Fruit fly (Drosophila melanogaster) whole organism, embryonic: ENCODE results near the gene topi.

Experiments used
- Adf1 ChIP-seq: fragments of 200-800 bp; sonication (Bioruptor generic); IDR thresholded peaks from 2 replicates; pipeline ENCODE4 v1.3.6; 2022; ENCODE audit warnings: missing biosample characterization, missing genetic modification characterization
- Asciz ChIP-seq: fragments of 200-800 bp; sonication (Bioruptor generic); optimal IDR thresholded peaks from 2 replicates; lab custom pipeline; 2017; ENCODE audit warnings: missing biosample characterization, mild to moderate bottlenecking, missing genetic modification characterization, missing genetic modification reagents
- BtbVII ChIP-seq: fragments of 200-800 bp; sonication (Bioruptor generic); optimal IDR thresholded peaks from 3 replicates; lab custom pipeline; 2017; ENCODE audit warnings: missing biosample characterization, mild to moderate bottlenecking, missing genetic modification characterization
- CG10147 ChIP-seq: fragments of 200-800 bp; sonication (Bioruptor generic); optimal IDR thresholded peaks from 2 replicates; lab custom pipeline; 2019; ENCODE audit warnings: missing biosample characterization, mild to moderate bottlenecking, missing genetic modification characterization, moderate library complexity
- CG10959 ChIP-seq: fragments of 200-800 bp; sonication (Bioruptor generic); IDR thresholded peaks from 2 replicates; pipeline ENCODE4 v1.3.6; 2022; ENCODE audit warnings: missing biosample characterization, missing genetic modification characterization
- CG12104 ChIP-seq: fragments of 200-800 bp; sonication (Bioruptor generic); optimal IDR thresholded peaks from 3 replicates; lab custom pipeline; 2016; ENCODE audit warnings: missing biosample characterization, missing genetic modification characterization
- CG1233 ChIP-seq: fragments of 200-800 bp; sonication (Bioruptor generic); optimal IDR thresholded peaks from 4 replicates; lab custom pipeline; 2018; ENCODE audit warnings: missing biosample characterization, mild to moderate bottlenecking, missing genetic modification characterization
- CG13894 ChIP-seq: fragments of 200-800 bp; sonication (Bioruptor generic); optimal IDR thresholded peaks from 3 replicates; lab custom pipeline; 2018; ENCODE audit warnings: missing biosample characterization, mild to moderate bottlenecking, missing genetic modification characterization, moderate library complexity
- CG1529 ChIP-seq: fragments of 200-800 bp; sonication (Bioruptor generic); optimal IDR thresholded peaks from 3 replicates; lab custom pipeline; 2018; ENCODE audit warnings: missing biosample characterization, missing genetic modification characterization
- CG17568 ChIP-seq: fragments of 200-800 bp; sonication (Bioruptor generic); optimal IDR thresholded peaks from 2 replicates; lab custom pipeline; 2018; ENCODE audit warnings: missing biosample characterization, mild to moderate bottlenecking, missing genetic modification characterization, moderate library complexity
- CG18011 ChIP-seq: fragments of 200-800 bp; sonication (Bioruptor generic); optimal IDR thresholded peaks from 2 replicates; lab custom pipeline; 2017; ENCODE audit warnings: missing biosample characterization, missing genetic modification characterization, mild to moderate bottlenecking, moderate library complexity, missing genotype
- CG2120 ChIP-seq: fragments of 200-800 bp; sonication (Bioruptor generic); optimal IDR thresholded peaks from 3 replicates; lab custom pipeline; 2016; ENCODE audit warnings: missing biosample characterization, missing genetic modification characterization
- CG31441 ChIP-seq: fragments of 200-800 bp; sonication (Bioruptor generic); IDR thresholded peaks from 2 replicates; pipeline ENCODE4 v1.3.6; 2022; ENCODE audit warnings: missing biosample characterization, missing genetic modification characterization
- CG3407 ChIP-seq: fragments of 200-800 bp; sonication (Bioruptor generic); optimal IDR thresholded peaks from 2 replicates; lab custom pipeline; 2018; ENCODE audit warnings: missing biosample characterization, mild to moderate bottlenecking, missing genetic modification characterization
- CG3838 ChIP-seq: fragments of 200-800 bp; sonication (Bioruptor generic); optimal IDR thresholded peaks from 3 replicates; lab custom pipeline; 2016; ENCODE audit warnings: missing biosample characterization, missing genetic modification characterization
- CG4707 ChIP-seq: fragments of 200-800 bp; sonication (Bioruptor generic); optimal IDR thresholded peaks from 2 replicates; lab custom pipeline; 2018; ENCODE audit warnings: missing biosample characterization, mild to moderate bottlenecking, missing genetic modification characterization, moderate library complexity
- CG4730 ChIP-seq: fragments of 200-800 bp; sonication (Bioruptor generic); IDR thresholded peaks from 2 replicates; pipeline ENCODE4 v1.3.6; 2022; ENCODE audit warnings: missing biosample characterization, missing genetic modification characterization
- CG6654 ChIP-seq: fragments of 200-800 bp; sonication (Bioruptor generic); optimal IDR thresholded peaks from 2 replicates; lab custom pipeline; 2017; ENCODE audit warnings: missing biosample characterization, mild to moderate bottlenecking, missing genetic modification characterization
- CG6683 ChIP-seq: fragments of 200-800 bp; sonication (Bioruptor generic); optimal IDR thresholded peaks from 2 replicates; lab custom pipeline; 2017; ENCODE audit warnings: missing biosample characterization, mild to moderate bottlenecking, missing genetic modification characterization, missing genetic modification reagents
- CG7556 ChIP-seq: fragments of 200-800 bp; sonication (Bioruptor generic); optimal IDR thresholded peaks from 2 replicates; lab custom pipeline; 2017; ENCODE audit warnings: missing biosample characterization, mild to moderate bottlenecking, missing genetic modification characterization
- CG8359 ChIP-seq: fragments of 200-800 bp; sonication (Bioruptor generic); optimal IDR thresholded peaks from 2 replicates; lab custom pipeline; 2017; ENCODE audit warnings: missing biosample characterization, mild to moderate bottlenecking, missing genetic modification characterization, borderline replicate concordance
- CG9215 ChIP-seq: fragments of 200-800 bp; sonication (Bioruptor generic); IDR thresholded peaks from 2 replicates; pipeline ENCODE4 v1.3.6; 2022; ENCODE audit warnings: missing biosample characterization, missing genetic modification characterization
- CG9932 ChIP-seq: fragments of 200-800 bp; sonication (Bioruptor generic); IDR thresholded peaks from 2 replicates; pipeline ENCODE4 v1.3.6; 2022; ENCODE audit warnings: missing biosample characterization, missing genetic modification characterization
- CTCF ChIP-seq: fragments of 200-800 bp; sonication (Bioruptor generic); optimal IDR thresholded peaks from 2 replicates; lab custom pipeline; 2017; ENCODE audit warnings: missing biosample characterization, mild to moderate bottlenecking, missing genetic modification characterization, moderate library complexity
- Dip3 ChIP-seq: fragments of 200-800 bp; sonication (Bioruptor generic); optimal IDR thresholded peaks from 3 replicates; lab custom pipeline; 2016; ENCODE audit warnings: missing biosample characterization, missing genetic modification characterization
- Hand ChIP-seq: fragments of 200-800 bp; sonication (Bioruptor generic); optimal IDR thresholded peaks from 2 replicates; lab custom pipeline; 2017; ENCODE audit warnings: mild to moderate bottlenecking, missing biosample characterization, missing genetic modification reagents, missing genetic modification characterization
- Mad ChIP-seq: fragments of 200-800 bp; sonication (Bioruptor generic); optimal IDR thresholded peaks from 2 replicates; lab custom pipeline; 2016; ENCODE audit warnings: missing biosample characterization, missing genetic modification characterization
- Nf-YA ChIP-seq: fragments of 200-800 bp; sonication (Bioruptor generic); IDR thresholded peaks from 2 replicates; pipeline ENCODE4 v1.3.6; 2022; ENCODE audit warnings: missing biosample characterization, missing genetic modification characterization
- Nf-YC ChIP-seq: fragments of 200-800 bp; optimal IDR thresholded peaks from 3 replicates; lab custom pipeline; 2019; ENCODE audit warnings: missing biosample characterization, mild to moderate bottlenecking, missing genetic modification characterization, moderate library complexity
- Poxn ChIP-seq: fragments of 200-800 bp; sonication (Bioruptor generic); IDR thresholded peaks from 2 replicates; pipeline ENCODE4 v1.3.6; 2022; ENCODE audit warnings: missing biosample characterization, missing genetic modification characterization
- Side ChIP-seq: fragments of 200-800 bp; sonication (Bioruptor generic); optimal IDR thresholded peaks from 2 replicates; lab custom pipeline; 2016; ENCODE audit warnings: missing biosample characterization, missing genetic modification characterization
- Xrp1 ChIP-seq: fragments of 200-800 bp; sonication (Bioruptor generic); IDR thresholded peaks from 2 replicates; pipeline ENCODE4 v1.3.6; 2022; ENCODE audit warnings: missing biosample characterization, missing genetic modification characterization
- al ChIP-seq: fragments of 200-800 bp; sonication (Bioruptor generic); IDR thresholded peaks from 2 replicates; pipeline ENCODE4 v1.3.6; 2022; ENCODE audit warnings: missing biosample characterization, missing genetic modification characterization
- ara ChIP-seq: fragments of 200-800 bp; sonication (Bioruptor generic); IDR thresholded peaks from 2 replicates; pipeline ENCODE4 v1.3.6; 2022; ENCODE audit warnings: missing biosample characterization, missing genetic modification characterization
- ato ChIP-seq: fragments of 200-800 bp; sonication (Bioruptor generic); IDR thresholded peaks from 2 replicates; pipeline ENCODE4 v1.3.6; 2022; ENCODE audit warnings: missing biosample characterization, missing genetic modification characterization; ENCODE audit not compliant: partially characterized antibody
- bsh ChIP-seq, 2 experiments: fragments of 200-800 bp; sonication (Bioruptor generic); optimal IDR thresholded peaks; 2 replicates each; lab custom pipeline; 2017 to 2018; ENCODE audit warnings: mild to moderate bottlenecking in 2 of 2, missing biosample characterization in 2 of 2, missing genetic modification characterization in 2 of 2, moderate library complexity in 1 of 2
- cwo ChIP-seq: fragments of 200-800 bp; sonication (Bioruptor generic); optimal IDR thresholded peaks from 3 replicates; lab custom pipeline; 2017; ENCODE audit warnings: missing biosample characterization, missing genetic modification characterization, mild to moderate bottlenecking, moderate library complexity, missing genetic modification reagents
- dan ChIP-seq: fragments of 200-800 bp; sonication (Bioruptor generic); IDR thresholded peaks from 2 replicates; pipeline ENCODE4 v1.3.6; 2022; ENCODE audit warnings: missing biosample characterization, missing genetic modification characterization
- exex ChIP-seq: fragments of 200-800 bp; sonication (Bioruptor generic); optimal IDR thresholded peaks from 4 replicates; lab custom pipeline; 2018; ENCODE audit warnings: missing biosample characterization, mild to moderate bottlenecking, missing genetic modification characterization, moderate library complexity
- fd64A ChIP-seq: fragments of 200-800 bp; sonication (Bioruptor generic); optimal IDR thresholded peaks from 3 replicates; lab custom pipeline; 2018; ENCODE audit warnings: missing biosample characterization, mild to moderate bottlenecking, missing genetic modification characterization
- gfzf ChIP-seq: fragments of 200-800 bp; sonication (Bioruptor generic); optimal IDR thresholded peaks from 2 replicates; lab custom pipeline; 2016; ENCODE audit warnings: missing biosample characterization, mild to moderate bottlenecking, missing genetic modification characterization, moderate library complexity
- klu ChIP-seq: fragments of 200-800 bp; sonication (Bioruptor generic); IDR thresholded peaks from 2 replicates; pipeline ENCODE4 v1.3.6; 2022; ENCODE audit warnings: missing biosample characterization, missing genetic modification characterization
- lab ChIP-seq: fragments of 200-800 bp; sonication (Bioruptor generic); optimal IDR thresholded peaks from 3 replicates; lab custom pipeline; 2017; ENCODE audit warnings: missing biosample characterization, missing genetic modification characterization, mild to moderate bottlenecking, moderate library complexity, missing genetic modification reagents
- lmd ChIP-seq: fragments of 200-800 bp; sonication (Bioruptor generic); IDR thresholded peaks from 2 replicates; pipeline ENCODE4 v1.3.6; 2022; ENCODE audit warnings: missing biosample characterization, missing genetic modification characterization
- maf-S ChIP-seq: fragments of 200-800 bp; sonication (Bioruptor generic); optimal IDR thresholded peaks from 2 replicates; lab custom pipeline; 2016; ENCODE audit warnings: missing biosample characterization, missing genetic modification characterization
- nmo ChIP-seq: fragments of 200-800 bp; sonication (Bioruptor generic); optimal IDR thresholded peaks from 2 replicates; lab custom pipeline; 2018; ENCODE audit warnings: missing biosample characterization, mild to moderate bottlenecking, missing genetic modification characterization, moderate library complexity
- pho ChIP-seq: fragments of 200-800 bp; sonication (Bioruptor generic); optimal IDR thresholded peaks from 2 replicates; lab custom pipeline; 2016; ENCODE audit warnings: missing biosample characterization, missing genetic modification characterization
- shn ChIP-seq: fragments of 200-800 bp; sonication (Bioruptor generic); optimal IDR thresholded peaks from 3 replicates; lab custom pipeline; 2016; ENCODE audit warnings: missing biosample characterization, missing genetic modification characterization
- vnd ChIP-seq: fragments of 200-800 bp; sonication (Bioruptor generic); IDR thresholded peaks from 3 replicates; pipeline ENCODE4 v1.3.6; 2022; ENCODE audit warnings: missing biosample characterization, missing genetic modification characterization; ENCODE audit not compliant: partially characterized antibody
- zen2 ChIP-seq: fragments of 200-800 bp; sonication (Bioruptor generic); IDR thresholded peaks from 3 replicates; pipeline ENCODE4 v1.3.6; 2022; ENCODE audit warnings: missing biosample characterization, missing genetic modification characterization; ENCODE audit not compliant: partially characterized antibody

topi gene

dm6 chr3R:9759360-9760191 is 15.3 kb upstream of the topi start, which contains the start of gene Mpi (continued):
- TF ChIP-seq Hand (GFP tag; lab: Kevin White, UChicago) (peak; percentile 21), CG1233 (GFP tag; lab: Kevin White, UChicago) (peak; percentile 18), zen2 (GFP tag; lab: Robert Waterston, UW) (no peak), Nf-YA (GFP tag; lab: Robert Waterston, UW) (no peak), lab (GFP tag; lab: Kevin White, UChicago) (no peak), BtbVII (GFP tag; lab: Kevin White, UChicago) (no peak), CG2120 (GFP tag; lab: Kevin White, UChicago) (peak; percentile 55), CTCF (GFP tag; lab: Kevin White, UChicago) (no peak), CG18011 (GFP tag; lab: Kevin White, UChicago) (no peak), lmd (GFP tag; lab: Robert Waterston, UW) (peak; percentile 17; the same call in 1 of the 2 replicates), CG4730 (GFP tag; lab: Robert Waterston, UW) (no peak), Dip3 (GFP tag; lab: Kevin White, UChicago) (no peak), CG6683 (GFP tag; lab: Kevin White, UChicago) (no peak), ara (GFP tag; lab: Robert Waterston, UW) (no peak), Side (no peak), CG8359 (GFP tag; lab: Kevin White, UChicago) (peak; percentile 100), pho (GFP tag; lab: Kevin White, UChicago) (no peak), CG12104 (GFP tag; lab: Kevin White, UChicago) (no peak), CG10959 (GFP tag; lab: Robert Waterston, UW) (no peak), bsh (GFP tag; optimal IDR thresholded peaks at IDR 0.05; lab: Kevin White, UChicago) (peak in 1 of 2 experiments; percentile 42), CG4707 (GFP tag; lab: Kevin White, UChicago) (peak; percentile 12), maf-S (GFP tag; lab: Kevin White, UChicago) (no peak), ato (0 out of 2 replicates have a peak, but pooled peaks have one; percentile 45), Xrp1 (GFP tag; lab: Robert Waterston, UW) (peak; percentile 49; the same call in 1 of the 2 replicates), Adf1 (GFP tag; lab: Robert Waterston, UW) (no peak), CG10147 (GFP tag; lab: Kevin White, UChicago) (no peak), CG13894 (tag; lab: Kevin White, UChicago) (no peak), fd64A (GFP tag; lab: Kevin White, UChicago) (no peak), CG3838 (GFP tag; lab: Kevin White, UChicago) (no peak), al (no peak), CG31441 (no peak), Nf-YC (tag; lab: Kevin White, UChicago) (no peak), CG9215 (GFP tag; lab: Robert Waterston, UW) (no peak), Poxn (no peak), vnd (GFP tag; lab: Robert Waterston, UW) (no peak), dan (GFP tag; lab: Robert Waterston, UW) (no peak), shn (GFP tag; lab: Kevin White, UChicago) (no peak), CG3407 (no peak), CG6654 (GFP tag; lab: Kevin White, UChicago) (no peak), Mad (GFP tag; lab: Kevin White, UChicago) (no peak), CG7556 (no peak), gfzf (peak; percentile 39), nmo (GFP tag; lab: Kevin White, UChicago) (peak; percentile 49), CG9932 (GFP tag; lab: Robert Waterston, UW) (peak; percentile 36), cwo (GFP tag; lab: Kevin White, UChicago) (no peak), Asciz (GFP tag; lab: Kevin White, UChicago) (no peak), CG17568 (GFP tag; lab: Kevin White, UChicago) (no peak), exex (tag; lab: Kevin White, UChicago) (no peak), CG1529 (GFP tag; lab: Kevin White, UChicago) (no peak), klu (no peak)
